Fruit fly (Drosophila melanogaster): ENCODE measurements around the gene CG15167.
A peak's percentile ranks its signal among the peaks of the same experiment; 100 is the strongest.

Gene CG15167

DNA sequence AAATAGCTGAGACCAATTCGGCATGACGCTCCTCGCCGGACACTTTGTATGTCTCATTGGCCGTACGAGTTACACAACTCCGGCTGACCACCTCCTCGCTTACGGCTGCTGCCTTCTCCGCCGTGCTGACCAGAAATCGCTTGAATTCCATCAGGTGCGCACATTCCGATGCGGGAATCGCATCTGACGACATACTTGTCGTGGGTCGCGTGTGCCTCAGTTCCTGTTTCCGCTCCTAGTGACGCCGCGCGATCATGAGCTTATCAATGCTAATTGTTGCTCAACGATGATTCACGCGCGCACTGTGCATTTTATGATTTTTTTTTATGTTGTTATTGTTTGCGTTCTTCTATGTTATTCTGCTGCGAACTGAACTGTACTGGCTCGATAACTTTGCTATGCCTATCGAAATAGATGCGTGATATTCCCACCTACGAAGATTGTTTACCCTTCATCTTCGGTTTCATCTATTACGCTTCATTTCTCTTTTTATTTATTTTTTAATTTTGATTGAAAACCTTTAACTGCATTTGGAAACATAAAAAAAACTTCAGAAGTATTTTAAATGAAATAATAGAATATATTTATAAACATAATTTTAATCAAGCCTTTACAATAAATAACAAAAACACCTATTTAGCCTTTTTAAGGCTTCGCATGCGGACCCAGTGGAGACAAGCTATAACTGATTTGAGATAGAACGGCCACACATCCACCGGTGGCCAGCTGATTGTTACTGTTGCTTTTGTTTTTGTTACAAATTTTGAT, 37.3 kb upstream of the CG15167 start, which contains the start of the genes CG10376 and CG10343 (continued):
- no peak for TF ChIP-seq abd-A (tag; optimal IDR thresholded peaks at IDR 0.05)
- TF ChIP-seq NK7.1 (GFP tag; optimal IDR thresholded peaks at IDR 0.05), result no peak
- TF ChIP-seq CG11093 (GFP tag; IDR thresholded peaks at IDR 0.05), result peak; percentile 58; the same call in 1 of the 3 replicates
- TF ChIP-seq nmo (GFP tag; optimal IDR thresholded peaks at IDR 0.05), result peak; percentile 98
- peak; percentile 50 for TF ChIP-seq CG6254 (GFP tag; optimal IDR thresholded peaks at IDR 0.05)
- TF ChIP-seq fd3F (GFP tag; optimal IDR thresholded peaks at IDR 0.05), result peak; percentile 90
- TF ChIP-seq Ets97D (GFP tag; optimal IDR thresholded peaks at IDR 0.05), result peak; percentile 35
- TF ChIP-seq D19A (tag; optimal IDR thresholded peaks at IDR 0.05), result peak; percentile 99
- TF ChIP-seq lov (optimal IDR thresholded peaks at IDR 0.05), result no peak
- no peak for TF ChIP-seq lov (GFP tag; IDR thresholded peaks at IDR 0.05)
- TF ChIP-seq unc-4 (GFP tag; IDR thresholded peaks at IDR 0.05; ENCODE audit: partially characterized antibody), result peak; percentile 40; the same call in 1 of the 2 replicates
- peak; percentile 66 for TF ChIP-seq cas (GFP tag; IDR thresholded peaks at IDR 0.05)
- peak; percentile 52 for TF ChIP-seq CG2875 (GFP tag; optimal IDR thresholded peaks at IDR 0.05)
- TF ChIP-seq CG2116 (GFP tag; optimal IDR thresholded peaks at IDR 0.05), result peak; percentile 81
- peak; percentile 65 for TF ChIP-seq Dip3 (GFP tag; optimal IDR thresholded peaks at IDR 0.05)
- TF ChIP-seq aop (GFP tag; IDR thresholded peaks at IDR 0.05), result no peak
- peak; percentile 5 for TF ChIP-seq ems (GFP tag; optimal IDR thresholded peaks at IDR 0.05)

dm6 chr2L:18705617-18706046, 34.5 kb upstream of the CG15167 start, which contains the start of gene Jwa:
Gene Jwa, minus strand, starts transcription at chr2L:18705703.
- TF ChIP-seq CG3065 (GFP tag; optimal IDR thresholded peaks at IDR 0.05) (peak; percentile 79), sr (GFP tag; IDR thresholded peaks at IDR 0.05) (peak; percentile 76; the same call in 2 of the 3 replicates), CG18619 (GFP tag; optimal IDR thresholded peaks at IDR 0.05) (peak; percentile 79), MBD-R2 (GFP tag; IDR thresholded peaks at IDR 0.05) (peak; percentile 94), repo (GFP tag; optimal IDR thresholded peaks at IDR 0.05) (peak; percentile 84), CG31388 (GFP tag; optimal IDR thresholded peaks at IDR 0.05) (peak; percentile 68), hth (optimal IDR thresholded peaks at IDR 0.05) (no peak), CG10366 (GFP tag; IDR thresholded peaks at IDR 0.05) (peak; percentile 89), Sry-β (GFP tag; optimal IDR thresholded peaks at IDR 0.05) (no peak), ERR (GFP tag; optimal IDR thresholded peaks at IDR 0.05) (peak; percentile 76), CG3847 (GFP tag; IDR thresholded peaks at IDR 0.05) (peak; percentile 96), hbn (GFP tag; IDR thresholded peaks at IDR 0.05; ENCODE audit: partially characterized antibody) (peak; percentile 100), CG4282 (GFP tag; optimal IDR thresholded peaks at IDR 0.05) (peak; percentile 82), mld (GFP tag; IDR thresholded peaks at IDR 0.05; ENCODE audit: partially characterized antibody) (peak; percentile 87), nau (GFP tag; optimal IDR thresholded peaks at IDR 0.05) (no peak), bowl (GFP tag; IDR thresholded peaks at IDR 0.05) (peak; percentile 90), CG6272 (GFP tag; IDR thresholded peaks at IDR 0.05) (peak; percentile 96), cwo (GFP tag; optimal IDR thresholded peaks at IDR 0.05) (peak; percentile 61), CG6854 (GFP tag; optimal IDR thresholded peaks at IDR 0.05) (peak; percentile 65), wek (GFP tag; optimal IDR thresholded peaks at IDR 0.05) (no peak), CG11695 (GFP tag; IDR thresholded peaks at IDR 0.05) (peak; percentile 90), CG12219 (GFP tag; optimal IDR thresholded peaks at IDR 0.05) (peak; percentile 86), Atf6 (GFP tag; IDR thresholded peaks at IDR 0.05) (peak; percentile 82), Abd-B (GFP tag; optimal IDR thresholded peaks at IDR 0.05) (peak; percentile 94), chinmo (GFP tag; IDR thresholded peaks at IDR 0.05; ENCODE audit: partially characterized antibody) (peak; percentile 94), CG15514 (GFP tag; optimal IDR thresholded peaks at IDR 0.05) (peak; percentile 78), sisA (GFP tag; IDR thresholded peaks at IDR 0.05) (peak; percentile 96), bab2 (GFP tag; optimal IDR thresholded peaks at IDR 0.05) (peak; percentile 96), Ssrp (tag; optimal IDR thresholded peaks at IDR 0.05) (peak; percentile 77), CG18476 (GFP tag; optimal IDR thresholded peaks at IDR 0.05) (peak; percentile 79), Dad (GFP tag; optimal IDR thresholded peaks at IDR 0.05) (peak; percentile 76), Bdp1 (GFP tag; optimal IDR thresholded peaks at IDR 0.05) (peak; percentile 91)
